Worm (Caenorhabditis elegans): ENCODE results near the gene pgp-13.

- no peak for TF ChIP-seq madf-2 (tag; optimal IDR thresholded peaks at IDR 0.05)
- no peak for TF ChIP-seq dmd-4 (tag; optimal IDR thresholded peaks at IDR 0.05; ENCODE audit: borderline replicate concordance)
- no peak for TF ChIP-seq nfya-1 (tag; optimal IDR thresholded peaks at IDR 0.05)
- no peak for TF ChIP-seq ama-1 (optimal IDR thresholded peaks at IDR 0.05)
- TF ChIP-seq hlh-13 (GFP tag; optimal IDR thresholded peaks at IDR 0.05): no peak
- no peak for TF ChIP-seq Y22D7AL.16 (tag; optimal IDR thresholded peaks at IDR 0.05)
- no peak for TF ChIP-seq ceh-31 (tag; optimal IDR thresholded peaks at IDR 0.05)
- no peak for TF ChIP-seq pros-1 (tag; optimal IDR thresholded peaks at IDR 0.05)
- TF ChIP-seq sox-4 (tag; optimal IDR thresholded peaks at IDR 0.05): no peak
- TF ChIP-seq pqm-1 (tag; optimal IDR thresholded peaks at IDR 0.05): no peak
These were observed 49.1 kb downstream of the pgp-13 start, which contains the start of gene str-124 for ce11 chrX:12787624-12788023.
